Worm (Caenorhabditis elegans) whole organism, young adult: ENCODE measurements around the gene T24E12.10.

Experiments used
- B0035.1 ChIP-seq: sonication (generic microtip); optimal IDR thresholded peaks from 2 replicates; lab custom pipeline; 2016; ENCODE audit warnings: missing genetic modification characterization, mild to moderate bottlenecking, missing compliant biosample characterization, missing genotype, missing genetic modification reagents
- F55B11.4 ChIP-seq: sonication (generic microtip); optimal IDR thresholded peaks from 2 replicates; lab custom pipeline; 2016; ENCODE audit warnings: missing compliant biosample characterization, missing genetic modification characterization, borderline replicate concordance; ENCODE audit not compliant: insufficient read depth
- madf-8 ChIP-seq: fragments of 200-800 bp; sonication (Bioruptor generic); conservative IDR thresholded peaks from 2 replicates; pipeline ENCODE4 v1.3.6; 2022; ENCODE audit warnings: missing genetic modification reagents, missing genetic modification characterization, missing compliant biosample characterization
- sea-2 ChIP-seq: fragments of 200-800 bp; sonication (Bioruptor generic); IDR thresholded peaks from 2 replicates; pipeline ENCODE4 v1.3.6; 2022; ENCODE audit warnings: missing genetic modification characterization, missing compliant biosample characterization
- sptf-2 ChIP-seq: fragments of 200-800 bp; sonication (Bioruptor generic); optimal IDR thresholded peaks from 2 replicates; lab custom pipeline; 2018; ENCODE audit warnings: mild to moderate bottlenecking, missing genetic modification characterization, missing compliant biosample characterization

DNA sequence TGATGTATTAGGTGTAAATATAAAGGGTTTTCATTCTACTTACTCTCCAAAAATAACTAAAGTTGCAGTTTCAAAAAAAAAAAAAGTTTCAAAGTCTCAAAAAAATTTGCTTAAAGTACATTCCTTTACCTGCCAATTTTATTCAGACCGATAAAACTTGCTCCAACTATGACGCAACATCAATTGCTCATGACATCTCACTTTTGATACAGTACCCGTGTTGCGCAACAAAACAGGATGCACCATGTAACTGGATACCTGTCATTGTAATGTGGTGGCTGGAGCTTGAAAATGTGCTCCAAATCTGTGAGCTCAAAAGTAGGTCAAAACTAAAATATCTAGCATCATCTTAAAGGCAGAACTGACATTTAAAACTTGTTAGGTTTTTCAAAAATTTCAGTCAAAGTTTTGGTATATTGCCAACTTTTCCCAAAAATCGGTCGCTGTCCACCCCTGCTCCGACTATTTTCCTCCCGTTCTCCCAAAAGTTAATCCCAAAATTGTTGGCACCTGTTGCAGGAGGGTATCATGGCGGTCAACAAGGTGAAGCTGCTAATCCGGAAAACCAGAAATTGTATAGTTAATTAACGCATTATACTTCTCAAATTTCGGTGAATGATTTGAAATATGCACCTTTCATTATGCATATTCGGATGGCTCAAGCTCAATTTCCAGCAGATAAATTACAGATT is 9.4 kb upstream of the T24E12.10 start, which contains the start of gene T24E12.2:
- TF ChIP-seq sea-2 (GFP tag; lab: Robert Waterston, UW) (no peak), F55B11.4 (tag; lab: Kevin White, UChicago) (no peak), B0035.1 (tag; lab: Kevin White, UChicago) (no peak), sptf-2 (GFP tag; lab: Kevin White, UChicago) (no peak), madf-8 (GFP tag; lab: Robert Waterston, UW) (no peak)
